Worm (Caenorhabditis elegans) whole organism, L1 larva: ENCODE data around the gene ZK829.9.

Source experiments
- C04F5.9 ChIP-seq: sonication (generic microtip); optimal IDR thresholded peaks from 2 replicates; lab custom pipeline; 2016; ENCODE audit warnings: missing genetic modification characterization, missing compliant biosample characterization
- C16A3.4 ChIP-seq: fragments of 150-350 bp; optimal IDR thresholded peaks from 2 replicates; lab custom pipeline; 2014; ENCODE audit warnings: missing biosample characterization, missing genetic modification characterization
- C34B4.2 ChIP-seq: sonication (generic microtip); optimal IDR thresholded peaks from 2 replicates; lab custom pipeline; 2017; ENCODE audit warnings: mild to moderate bottlenecking, missing genetic modification characterization, missing compliant biosample characterization
- F16B12.6 ChIP-seq: fragments of 150-350 bp; optimal IDR thresholded peaks from 2 replicates; lab custom pipeline; 2014; ENCODE audit warnings: missing biosample characterization, missing genetic modification characterization
- aha-1 ChIP-seq: fragments of 150-350 bp; optimal IDR thresholded peaks from 2 replicates; lab custom pipeline; 2014; ENCODE audit warnings: missing biosample characterization, missing genetic modification characterization
- ama-1 ChIP-seq: fragments of 150-350 bp; optimal IDR thresholded peaks from 2 replicates; lab custom pipeline; 2014
- blmp-1 ChIP-seq: fragments of 150-350 bp; optimal IDR thresholded peaks from 2 replicates; lab custom pipeline; 2014; ENCODE audit warnings: missing biosample characterization, missing genetic modification characterization
- ceh-63 ChIP-seq: fragments of 200-800 bp; sonication (Bioruptor generic); optimal IDR thresholded peaks from 2 replicates; lab custom pipeline; 2018; ENCODE audit warnings: mild to moderate bottlenecking, missing genetic modification characterization, missing compliant biosample characterization
- ceh-90 ChIP-seq: sonication (generic microtip); optimal IDR thresholded peaks from 2 replicates; lab custom pipeline; 2016; ENCODE audit warnings: missing genetic modification characterization, missing compliant biosample characterization
- dpl-1 ChIP-seq, 3 experiments: fragments of 150-350 bp in 2 of 3; sonication (generic microtip) in 1 of 3; optimal IDR thresholded peaks; 2 replicates each; lab custom pipeline; 2014 to 2017; ENCODE audit warnings: missing biosample characterization in 3 of 3, missing genetic modification characterization in 3 of 3, missing genetic modification reagents in 3 of 3
- efl-3 ChIP-seq: fragments of 200-800 bp; sonication (Bioruptor generic); optimal IDR thresholded peaks from 2 replicates; lab custom pipeline; 2018; ENCODE audit warnings: mild to moderate bottlenecking, missing genetic modification characterization, missing compliant biosample characterization
- egl-13 ChIP-seq: sonication (generic microtip); optimal IDR thresholded peaks from 2 replicates; lab custom pipeline; 2016; ENCODE audit warnings: missing genotype, missing genetic modification reagents, missing genetic modification characterization, missing compliant biosample characterization
- elt-2 ChIP-seq: sonication (generic microtip); optimal IDR thresholded peaks from 2 replicates; lab custom pipeline; 2016; ENCODE audit warnings: missing genetic modification characterization, mild to moderate bottlenecking, inconsistent platforms, missing compliant biosample characterization, missing genetic modification reagents
- elt-3 ChIP-seq, 6 experiments: fragments of 150-350 bp in 1 of 6; sonication (generic microtip); optimal IDR thresholded peaks; 2 replicates each; lab custom pipeline; 2017 to 2018; ENCODE audit warnings: missing biosample characterization in 6 of 6, missing genetic modification characterization in 6 of 6, inconsistent platforms in 1 of 6
- fkh-10 ChIP-seq: sonication (generic microtip); optimal IDR thresholded peaks from 2 replicates; lab custom pipeline; 2017; ENCODE audit warnings: missing biosample characterization, missing genetic modification reagents, missing genetic modification characterization
- fkh-4 ChIP-seq: sonication (generic microtip); optimal IDR thresholded peaks from 2 replicates; lab custom pipeline; 2016; ENCODE audit warnings: missing compliant biosample characterization, missing genetic modification characterization, borderline replicate concordance
- fkh-8 ChIP-seq: sonication (generic microtip); optimal IDR thresholded peaks from 2 replicates; lab custom pipeline; 2016; ENCODE audit warnings: mild to moderate bottlenecking, missing genetic modification characterization, missing compliant biosample characterization
- grh-1 ChIP-seq: fragments of 200-800 bp; sonication (Bioruptor generic); IDR thresholded peaks from 2 replicates; pipeline ENCODE4 v1.3.6; 2022; ENCODE audit warnings: missing genetic modification reagents, missing genetic modification characterization, missing compliant biosample characterization
- hlh-4 ChIP-seq: sonication (generic microtip); optimal IDR thresholded peaks from 2 replicates; lab custom pipeline; 2016; ENCODE audit warnings: mild to moderate bottlenecking, missing genetic modification characterization, missing compliant biosample characterization
- isw-1 ChIP-seq: fragments of 200-800 bp; sonication (Bioruptor generic); IDR thresholded peaks from 2 replicates; pipeline ENCODE4 v1.3.6; 2022; ENCODE audit warnings: missing genetic modification characterization, missing compliant biosample characterization
- jun-1 ChIP-seq: fragments of 150-350 bp; optimal IDR thresholded peaks from 2 replicates; lab custom pipeline; 2014; ENCODE audit warnings: missing biosample characterization, missing genetic modification reagents, missing genetic modification characterization
- lin-14 ChIP-seq: fragments of 200-800 bp; sonication (Bioruptor generic); optimal IDR thresholded peaks from 2 replicates; lab custom pipeline; 2018; ENCODE audit warnings: mild to moderate bottlenecking, missing genetic modification characterization, moderate library complexity, missing compliant biosample characterization
- lin-39 ChIP-seq: fragments of 150-350 bp; optimal IDR thresholded peaks from 2 replicates; lab custom pipeline; 2014; ENCODE audit warnings: missing biosample characterization, missing genetic modification reagents, missing genetic modification characterization
- lir-3 ChIP-seq: sonication (generic microtip); optimal IDR thresholded peaks from 2 replicates; lab custom pipeline; 2016; ENCODE audit warnings: mild to moderate bottlenecking, missing genetic modification characterization, moderate library complexity, missing compliant biosample characterization; ENCODE audit not compliant: poor library complexity
- lsy-2 ChIP-seq, 2 experiments: fragments of 150-350 bp; optimal IDR thresholded peaks; 2 replicates each; lab custom pipeline; 2014; ENCODE audit warnings: missing biosample characterization in 2 of 2, missing genetic modification characterization in 2 of 2
- mab-9 ChIP-seq: fragments of 200-800 bp; sonication (Bioruptor generic); IDR thresholded peaks from 2 replicates; pipeline ENCODE4 v1.3.6; 2022; ENCODE audit warnings: missing genetic modification reagents, missing genetic modification characterization, missing compliant biosample characterization
- mef-2 ChIP-seq: fragments of 150-350 bp; optimal IDR thresholded peaks from 2 replicates; lab custom pipeline; 2014; ENCODE audit warnings: missing biosample characterization, missing genetic modification characterization
- mep-1 ChIP-seq: fragments of 150-350 bp; optimal IDR thresholded peaks from 2 replicates; lab custom pipeline; 2014; ENCODE audit warnings: missing biosample characterization, missing genetic modification characterization
- nhr-11 ChIP-seq: fragments of 150-350 bp; optimal IDR thresholded peaks from 2 replicates; lab custom pipeline; 2014; ENCODE audit warnings: missing biosample characterization, missing genetic modification characterization
- nhr-20 ChIP-seq: sonication (generic microtip); optimal IDR thresholded peaks from 2 replicates; lab custom pipeline; 2016; ENCODE audit warnings: mild to moderate bottlenecking, missing genetic modification characterization, missing compliant biosample characterization
- nhr-237 ChIP-seq: fragments of 150-350 bp; optimal IDR thresholded peaks from 2 replicates; lab custom pipeline; 2014; ENCODE audit warnings: missing biosample characterization, missing genetic modification characterization
- nhr-47 ChIP-seq: sonication (generic microtip); optimal IDR thresholded peaks from 2 replicates; lab custom pipeline; 2016; ENCODE audit warnings: mild to moderate bottlenecking, missing genetic modification characterization, moderate library complexity, missing compliant biosample characterization
- nhr-71 ChIP-seq: sonication (generic microtip); optimal IDR thresholded peaks from 2 replicates; lab custom pipeline; 2016; ENCODE audit warnings: mild to moderate bottlenecking, missing genetic modification characterization, moderate library complexity, missing compliant biosample characterization
- pag-3 ChIP-seq: sonication (generic microtip); optimal IDR thresholded peaks from 2 replicates; lab custom pipeline; 2017; ENCODE audit warnings: missing genetic modification characterization, mild to moderate bottlenecking, missing compliant biosample characterization, antibody characterized with exemption, borderline replicate concordance; ENCODE audit not compliant: insufficient read depth
- pax-3 ChIP-seq: fragments of 200-800 bp; sonication (Bioruptor generic); optimal IDR thresholded peaks from 2 replicates; lab custom pipeline; 2018; ENCODE audit warnings: mild to moderate bottlenecking, missing genetic modification characterization, moderate library complexity, missing compliant biosample characterization
- pqm-1 ChIP-seq: sonication (generic microtip); optimal IDR thresholded peaks from 3 replicates; lab custom pipeline; 2017; ENCODE audit warnings: missing biosample characterization, missing genetic modification characterization
- rnt-1 ChIP-seq: sonication (generic microtip); optimal IDR thresholded peaks from 2 replicates; lab custom pipeline; 2016; ENCODE audit warnings: mild to moderate bottlenecking, missing genetic modification characterization, moderate library complexity, missing compliant biosample characterization
- skn-1 ChIP-seq: fragments of 150-350 bp; optimal IDR thresholded peaks from 2 replicates; lab custom pipeline; 2014; ENCODE audit warnings: missing biosample characterization, missing genetic modification characterization
- snu-23 ChIP-seq: sonication (generic microtip); optimal IDR thresholded peaks from 2 replicates; lab custom pipeline; 2016; ENCODE audit warnings: missing genetic modification characterization, missing compliant biosample characterization
- sox-4 ChIP-seq: sonication (generic microtip); optimal IDR thresholded peaks from 2 replicates; lab custom pipeline; 2016; ENCODE audit warnings: missing genetic modification characterization, missing compliant biosample characterization
- tbx-2 ChIP-seq: sonication (generic microtip); optimal IDR thresholded peaks from 2 replicates; lab custom pipeline; 2016; ENCODE audit warnings: missing genetic modification characterization, missing compliant biosample characterization
- unc-62 ChIP-seq: fragments of 150-350 bp; optimal IDR thresholded peaks from 2 replicates; lab custom pipeline; 2014; ENCODE audit warnings: missing biosample characterization, missing genetic modification reagents, missing genetic modification characterization
- unc-86 ChIP-seq: sonication (generic microtip); optimal IDR thresholded peaks from 2 replicates; lab custom pipeline; 2016; ENCODE audit warnings: missing genetic modification characterization, missing compliant biosample characterization
- xbp-1 ChIP-seq: sonication (generic microtip); optimal IDR thresholded peaks from 2 replicates; lab custom pipeline; 2016; ENCODE audit warnings: missing genetic modification characterization, missing compliant biosample characterization
- ztf-4 ChIP-seq: fragments of 150-350 bp; optimal IDR thresholded peaks from 2 replicates; lab custom pipeline; 2014; ENCODE audit warnings: missing biosample characterization, missing genetic modification characterization

ZK829.9 gene

ce11 chrIV:11961485-11962255 lies 8.7 kb upstream of the ZK829.9 start, which contains the start of gene ZK829.7 (continued):
- TF ChIP-seq nhr-20 (tag; lab: Kevin White, UChicago) (peak; percentile 82), mep-1 (tag; lab: Kevin White, UChicago) (peak; percentile 91), tbx-2 (peak; percentile 83), nhr-71 (tag; lab: Kevin White, UChicago) (peak; percentile 91), C04F5.9 (tag; lab: Kevin White, UChicago) (peak; percentile 56), C16A3.4 (tag; lab: Kevin White, UChicago) (peak; percentile 86), jun-1 (peak; percentile 61), nhr-47 (tag; lab: Kevin White, UChicago) (peak; percentile 90), fkh-8 (tag; lab: Kevin White, UChicago) (peak; percentile 67), elt-2 (tag; lab: Kevin White, UChicago) (peak; percentile 76), pag-3 (tag; lab: Kevin White, UChicago) (no peak), snu-23 (GFP tag; lab: Kevin White, UChicago) (peak; percentile 80), pqm-1 (tag; lab: Kevin White, UChicago) (no peak), elt-3 (tag; optimal IDR thresholded peaks at IDR 0.05; lab: Kevin White, UChicago) (peak in 3 of 6 experiments; percentile 8 to 61 (median 42)), mab-9 (GFP tag; lab: Robert Waterston, UW) (0 out of 2 replicates have a peak, but pooled peaks have one; percentile 32), sox-4 (tag; lab: Kevin White, UChicago) (peak; percentile 59), rnt-1 (tag; lab: Kevin White, UChicago) (peak; percentile 80), lin-39 (tag; lab: Kevin White, UChicago) (peak; percentile 66), dpl-1 (GFP tag; optimal IDR thresholded peaks at IDR 0.05; lab: Kevin White, UChicago) (peak; percentile 93 to 96 (median 94)), F16B12.6 (peak; percentile 12), pax-3 (tag; lab: Kevin White, UChicago) (peak; percentile 43), skn-1 (tag; lab: Kevin White, UChicago) (peak; percentile 17), mef-2 (no peak), blmp-1 (peak; percentile 70), lin-14 (GFP tag; lab: Kevin White, UChicago) (peak; percentile 81), C34B4.2 (tag; lab: Kevin White, UChicago) (no peak), unc-62 (GFP tag; lab: Kevin White, UChicago) (no peak), xbp-1 (peak; percentile 71), lsy-2 (tag; optimal IDR thresholded peaks at IDR 0.05; lab: Kevin White, UChicago) (peak; percentile 80), ztf-4 (peak; percentile 59), fkh-10 (GFP tag; lab: Kevin White, UChicago) (peak; percentile 43), fkh-4 (tag; lab: Kevin White, UChicago) (peak; percentile 29), ceh-63 (GFP tag; lab: Kevin White, UChicago) (no peak)

- peak; percentile 1 for TF ChIP-seq nhr-11
- peak; percentile 21 for TF ChIP-seq fkh-8 (tag; lab: Kevin White, UChicago)
- no peak for TF ChIP-seq lsy-2 (tag; optimal IDR thresholded peaks at IDR 0.05; lab: Kevin White, UChicago)
These were observed 5.0 kb upstream of the ZK829.9 start, which contains the start of gene srj-1 for ce11 chrIV:11965327-11965726. TSS of gene srj-1 (minus strand) at chrIV:11965427.

- TF ChIP-seq ztf-4: no peak
- TF ChIP-seq lir-3: no peak
- TF ChIP-seq grh-1 (GFP tag; lab: Robert Waterston, UW): no peak
- TF ChIP-seq nhr-237 (tag; lab: Kevin White, UChicago): no peak
- TF ChIP-seq nhr-71 (tag; lab: Kevin White, UChicago): no peak
- no peak for TF ChIP-seq elt-2 (tag; lab: Kevin White, UChicago)
- no peak for TF ChIP-seq lin-14 (GFP tag; lab: Kevin White, UChicago)
- TF ChIP-seq isw-1 (GFP tag; lab: Robert Waterston, UW): no peak
- TF ChIP-seq fkh-10 (GFP tag; lab: Kevin White, UChicago): no peak
- no peak for TF ChIP-seq unc-62 (GFP tag; lab: Kevin White, UChicago)
- TF ChIP-seq ceh-63 (GFP tag; lab: Kevin White, UChicago): no peak
- no peak for TF ChIP-seq mab-9 (GFP tag; lab: Robert Waterston, UW)
- TF ChIP-seq aha-1: no peak
- TF ChIP-seq ama-1 (lab: Kevin White, UChicago): no peak
- no peak for TF ChIP-seq efl-3 (GFP tag; lab: Kevin White, UChicago)
- no peak for TF ChIP-seq hlh-4 (tag; lab: Kevin White, UChicago)
- TF ChIP-seq unc-86 (tag; lab: Kevin White, UChicago): no peak
- TF ChIP-seq ceh-90: no peak
- TF ChIP-seq nhr-20 (tag; lab: Kevin White, UChicago): no peak
- TF ChIP-seq egl-13 (tag; lab: Kevin White, UChicago): no peak
- TF ChIP-seq, all 84 proteins: peak for 0
These were observed 16.1 kb downstream of the ZK829.9 start for ce11 chrIV:11986407-11986806.
